Worm (Caenorhabditis elegans) whole organism, mixed stage, embryonic: ENCODE results near the gene srz-97.

Experiments used
- M03D4.4 ChIP-seq: sonication (generic microtip); optimal IDR thresholded peaks from 2 replicates; lab custom pipeline; 2017; ENCODE audit warnings: mild to moderate bottlenecking, missing genetic modification characterization, missing compliant biosample characterization
- bed-3 ChIP-seq: fragments of 200-800 bp; sonication (Bioruptor generic); optimal IDR thresholded peaks from 3 replicates; lab custom pipeline; 2018; ENCODE audit warnings: mild to moderate bottlenecking, missing genetic modification characterization, moderate library complexity, missing compliant biosample characterization
- ceh-39 ChIP-seq: fragments of 150-350 bp; optimal IDR thresholded peaks from 2 replicates; lab custom pipeline; 2014; ENCODE audit warnings: missing biosample characterization, missing genetic modification characterization
- ceh-83 ChIP-seq: fragments of 200-800 bp; sonication (Bioruptor generic); optimal IDR thresholded peaks from 2 replicates; lab custom pipeline; 2018; ENCODE audit warnings: mild to moderate bottlenecking, missing genetic modification characterization, missing compliant biosample characterization
- ces-1 ChIP-seq: fragments of 150-350 bp; optimal IDR thresholded peaks from 2 replicates; lab custom pipeline; 2014; ENCODE audit warnings: missing biosample characterization, missing genetic modification reagents, missing genetic modification characterization
- cnd-1 ChIP-seq: fragments of 200-800 bp; sonication (Bioruptor generic); optimal IDR thresholded peaks from 2 replicates; lab custom pipeline; 2018; ENCODE audit warnings: mild to moderate bottlenecking, missing genetic modification characterization, missing compliant biosample characterization
- drap-1 ChIP-seq: fragments of 200-800 bp; sonication (Bioruptor generic); optimal IDR thresholded peaks from 3 replicates; lab custom pipeline; 2018; ENCODE audit warnings: mild to moderate bottlenecking, missing genetic modification characterization, missing compliant biosample characterization
- elt-3 ChIP-seq: fragments of 150-350 bp; optimal IDR thresholded peaks from 2 replicates; lab custom pipeline; 2014; ENCODE audit warnings: missing biosample characterization, missing genetic modification characterization
- ham-2 ChIP-seq: fragments of 200-800 bp; sonication (Bioruptor generic); optimal IDR thresholded peaks from 2 replicates; lab custom pipeline; 2018; ENCODE audit warnings: mild to moderate bottlenecking, missing genetic modification characterization, missing compliant biosample characterization
- lin-13 ChIP-seq: fragments of 150-350 bp; optimal IDR thresholded peaks from 2 replicates; lab custom pipeline; 2014; ENCODE audit warnings: missing biosample characterization, missing genetic modification characterization
- lin-32 ChIP-seq: fragments of 200-800 bp; sonication (Bioruptor generic); optimal IDR thresholded peaks from 2 replicates; lab custom pipeline; 2018; ENCODE audit warnings: mild to moderate bottlenecking, missing genetic modification characterization, missing compliant biosample characterization
- lsy-2 ChIP-seq: fragments of 150-350 bp; optimal IDR thresholded peaks from 2 replicates; lab custom pipeline; 2014; ENCODE audit warnings: missing biosample characterization, missing genetic modification characterization
- mab-5 ChIP-seq: fragments of 150-350 bp; optimal IDR thresholded peaks from 2 replicates; lab custom pipeline; 2014; ENCODE audit warnings: missing biosample characterization, missing genetic modification characterization
- mep-1 ChIP-seq: fragments of 150-350 bp; optimal IDR thresholded peaks from 2 replicates; lab custom pipeline; 2017; ENCODE audit warnings: missing biosample characterization, missing genetic modification reagents, missing genetic modification characterization, inconsistent platforms
- mls-2 ChIP-seq: sonication (generic microtip); optimal IDR thresholded peaks from 2 replicates; lab custom pipeline; 2016; ENCODE audit warnings: mild to moderate bottlenecking, missing genetic modification characterization, moderate library complexity, missing compliant biosample characterization
- nhr-237 ChIP-seq: fragments of 150-350 bp; optimal IDR thresholded peaks from 2 replicates; lab custom pipeline; 2014; ENCODE audit warnings: missing biosample characterization, missing genetic modification characterization
- nhr-28 ChIP-seq: fragments of 150-350 bp; optimal IDR thresholded peaks from 2 replicates; lab custom pipeline; 2014; ENCODE audit warnings: missing biosample characterization, missing genetic modification characterization
- nhr-76 ChIP-seq: sonication (generic microtip); optimal IDR thresholded peaks from 2 replicates; lab custom pipeline; 2017; ENCODE audit warnings: missing biosample characterization, missing genetic modification characterization
- pha-4 ChIP-seq: fragments of 150-350 bp; optimal IDR thresholded peaks from 2 replicates; lab custom pipeline; 2018; ENCODE audit warnings: missing biosample characterization, missing genetic modification reagents, missing genetic modification characterization
- sem-2 ChIP-seq: fragments of 200-800 bp; sonication (Bioruptor generic); optimal IDR thresholded peaks from 2 replicates; lab custom pipeline; 2018; ENCODE audit warnings: mild to moderate bottlenecking, missing genetic modification characterization, missing compliant biosample characterization
- snpc-4 ChIP-seq: fragments of 150-350 bp; optimal IDR thresholded peaks from 2 replicates; lab custom pipeline; 2014; ENCODE audit warnings: missing biosample characterization, missing genetic modification characterization
- sptf-1 ChIP-seq: sonication (generic microtip); optimal IDR thresholded peaks from 2 replicates; lab custom pipeline; 2017; ENCODE audit warnings: mild to moderate bottlenecking, missing genetic modification characterization, moderate library complexity, missing compliant biosample characterization
- tbx-8 ChIP-seq: fragments of 200-800 bp; sonication (Bioruptor generic); optimal IDR thresholded peaks from 2 replicates; lab custom pipeline; 2018; ENCODE audit warnings: mild to moderate bottlenecking, missing genetic modification characterization, moderate library complexity, missing compliant biosample characterization
- unc-39 ChIP-seq: fragments of 150-350 bp; optimal IDR thresholded peaks from 2 replicates; lab custom pipeline; 2014; ENCODE audit warnings: missing biosample characterization, missing genetic modification characterization
- zip-8 ChIP-seq: fragments of 150-350 bp; optimal IDR thresholded peaks from 2 replicates; lab custom pipeline; 2014; ENCODE audit warnings: missing biosample characterization, missing genetic modification characterization
- ztf-11 ChIP-seq: fragments of 150-350 bp; optimal IDR thresholded peaks from 2 replicates; lab custom pipeline; 2014; ENCODE audit warnings: missing biosample characterization, missing genetic modification characterization

Gene srz-97

ce11 chrV:14460122-14460521 lies 7.9 kb downstream of the srz-97 start:
- no peak for TF ChIP-seq unc-39 (tag; lab: Kevin White, UChicago)
- TF ChIP-seq, all 35 proteins: peak for 0

ce11 chrV:14457070-14457469 lies 11.0 kb downstream of the srz-97 start, which contains the start of gene coh-3:
coh-3 (plus strand) TSS chrV:14457422.
- TF ChIP-seq mab-5 (no peak), ham-2 (no peak), pha-4 (no peak), tbx-8 (no peak), nhr-237 (no peak)

ce11 chrV:14456626-14457025 lies 11.4 kb downstream of the srz-97 start, which contains the start of gene bmk-1:
bmk-1 (minus strand) TSS chrV:14456984.
- TF ChIP-seq sem-2 (GFP tag; lab: Kevin White, UChicago) (no peak), lin-13 (tag; lab: Kevin White, UChicago) (peak; percentile 35)
- TF ChIP-seq, all 35 proteins: peak for 1

- TF ChIP-seq mep-1 (no peak), ceh-83 (no peak), pha-4 (no peak), lin-32 (GFP tag; lab: Kevin White, UChicago) (no peak), zip-8 (tag; lab: Kevin White, UChicago) (no peak), elt-3 (tag; lab: Kevin White, UChicago) (no peak), mls-2 (no peak), bed-3 (GFP tag; lab: Kevin White, UChicago) (no peak), sem-2 (GFP tag; lab: Kevin White, UChicago) (no peak), sptf-1 (tag; lab: Kevin White, UChicago) (no peak)
- TF ChIP-seq, all 35 proteins: peak for 0
Observed at ce11 chrV:14449397-14449796, 18.6 kb downstream of the srz-97 start, which contains the start of gene F23B12.7. F23B12.7 (plus strand) TSS chrV:14449697.

ce11 chrV:14448669-14449068 lies 19.4 kb downstream of the srz-97 start:
- TF ChIP-seq sem-2 (GFP tag; lab: Kevin White, UChicago), result no peak
- TF ChIP-seq lin-13 (tag; lab: Kevin White, UChicago), result no peak
- TF ChIP-seq ces-1 (GFP tag; lab: Kevin White, UChicago), result no peak
- no peak for TF ChIP-seq mab-5
- TF ChIP-seq nhr-237, result no peak
- TF ChIP-seq nhr-28 (tag; lab: Kevin White, UChicago), result no peak
- TF ChIP-seq lsy-2 (tag; lab: Kevin White, UChicago), result no peak
- TF ChIP-seq zip-8 (tag; lab: Kevin White, UChicago), result no peak
- no peak for TF ChIP-seq ceh-39 (tag; lab: Kevin White, UChicago)
- no peak for TF ChIP-seq nhr-76 (tag; lab: Kevin White, UChicago)
- no peak for TF ChIP-seq ham-2
- no peak for TF ChIP-seq mep-1
- TF ChIP-seq drap-1 (GFP tag; lab: Kevin White, UChicago), result no peak

ce11 chrV:14447240-14447763 lies 20.7 kb downstream of the srz-97 start, which contains the start of the genes dlat-1 and fntb-1:
dlat-1 (minus strand) TSS chrV:14447290.
fntb-1 (plus strand) TSS chrV:14447651.
- TF ChIP-seq tbx-8, result no peak

DNA sequence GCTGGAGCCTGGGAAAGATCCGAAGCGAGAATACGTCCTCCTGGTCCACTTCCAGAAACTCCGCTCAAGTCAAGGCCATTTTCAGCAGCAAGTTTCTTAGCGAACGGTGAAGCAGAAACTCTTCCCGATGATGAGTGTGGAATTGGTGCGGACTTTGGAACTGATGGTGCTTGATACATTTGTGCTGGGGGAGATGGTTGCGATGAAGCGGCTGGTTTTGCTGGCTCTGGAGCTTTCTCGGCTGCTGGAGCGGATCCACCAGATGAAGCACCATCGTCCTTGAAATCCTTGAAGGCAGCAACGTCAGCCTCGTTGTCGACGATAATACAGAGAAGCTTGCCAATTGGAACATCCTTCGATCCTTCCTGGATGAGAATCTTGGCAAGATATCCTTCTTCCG lies 21.6 kb downstream of the srz-97 start:
- TF ChIP-seq unc-39 (tag; lab: Kevin White, UChicago), result no peak
- TF ChIP-seq ztf-11, result no peak
- no peak for TF ChIP-seq M03D4.4 (tag; lab: Kevin White, UChicago)
- no peak for TF ChIP-seq tbx-8
- TF ChIP-seq snpc-4 (tag; lab: Kevin White, UChicago), result no peak

ce11 chrV:14443471-14444015 lies 24.5 kb downstream of the srz-97 start:
- peak; percentile 16 for TF ChIP-seq cnd-1
